Worm (Caenorhabditis elegans): Measurements from ENCODE around the gene jmjd-3.2.

ce11 chrX:14423105-14423504 lies 24.9 kb upstream of the jmjd-3.2 start, which contains the start of gene fipr-3:
- TF ChIP-seq him-1 (tag; optimal IDR thresholded peaks at IDR 0.05) (no peak), W03F9.2 (tag; optimal IDR thresholded peaks at IDR 0.05) (no peak), dao-5 (tag; optimal IDR thresholded peaks at IDR 0.05) (no peak)

Measured in whole organism, L4/young adult.